Fruit fly (Drosophila melanogaster) whole organism: ENCODE data around the gene CG34150.

Experiments used
- Dll ChIP-seq: fragments of >200 bp; optimal IDR thresholded peaks from 2 replicates; lab custom pipeline; 2017
- pan ChIP-seq: fragments of >200 bp; optimal IDR thresholded peaks from 2 replicates; lab custom pipeline; 2017

DNA sequence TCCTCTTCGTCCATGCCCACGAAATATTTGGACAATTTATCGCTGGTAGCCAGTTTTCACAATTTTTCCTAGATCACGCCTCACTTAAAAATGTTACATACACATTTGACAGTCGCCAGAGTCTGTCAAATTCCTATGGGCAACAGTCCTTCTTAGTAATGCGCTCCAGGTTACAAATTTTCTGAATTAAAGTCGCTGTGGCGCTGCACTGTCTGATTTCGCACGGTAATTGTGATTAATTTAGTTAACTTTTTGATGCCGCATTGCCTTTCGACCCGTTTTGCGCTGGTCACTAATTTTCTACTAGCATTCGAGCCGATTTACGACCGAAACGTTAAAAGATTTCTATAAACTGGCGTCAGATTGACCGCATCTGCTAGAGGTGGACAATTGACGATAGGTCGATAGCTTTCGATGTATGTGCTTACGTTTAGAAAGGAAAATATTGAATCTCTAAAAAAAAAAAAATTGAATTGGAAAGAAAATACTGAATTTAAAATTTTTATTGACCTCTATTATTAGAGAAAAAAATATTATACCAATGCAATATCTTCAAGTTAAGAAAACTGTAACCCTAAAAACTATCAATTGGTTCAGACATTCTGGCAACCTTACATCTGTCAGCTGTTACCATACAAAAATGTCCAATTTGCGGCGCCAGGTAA is at the start of gene CG34150, which contains the start of gene lili:
- TF ChIP-seq Dll (lab: Kevin White, UChicago) (no peak), pan (lab: Kevin White, UChicago) (no peak)
